Worm (Caenorhabditis elegans) whole organism, L2 larva: ENCODE measurements around the gene kin-24.
A peak's percentile ranks its signal among the peaks of the same experiment; 100 is the strongest.

ENCODE experiments used
- C34F6.9 ChIP-seq: fragments of 150-350 bp; optimal IDR thresholded peaks from 2 replicates; lab custom pipeline; 2014; ENCODE audit warnings: missing biosample characterization, missing genetic modification characterization
- F13H6.1 ChIP-seq: sonication (generic microtip); optimal IDR thresholded peaks from 2 replicates; lab custom pipeline; 2016; ENCODE audit warnings: missing genetic modification characterization, missing compliant biosample characterization
- Y55F3AM.14 ChIP-seq: fragments of 200-800 bp; sonication (Bioruptor generic); optimal IDR thresholded peaks from 2 replicates; lab custom pipeline; 2018; ENCODE audit warnings: mild to moderate bottlenecking, missing genetic modification characterization, missing compliant biosample characterization
- ZK546.5 ChIP-seq: sonication (generic microtip); optimal IDR thresholded peaks from 2 replicates; lab custom pipeline; 2017; ENCODE audit warnings: missing biosample characterization, missing genetic modification characterization
- alr-1 ChIP-seq: fragments of 150-350 bp; optimal IDR thresholded peaks from 2 replicates; lab custom pipeline; 2014; ENCODE audit warnings: missing biosample characterization, missing genetic modification characterization
- blmp-1 ChIP-seq: sonication (generic microtip); optimal IDR thresholded peaks from 2 replicates; lab custom pipeline; 2017; ENCODE audit warnings: missing genetic modification characterization, mild to moderate bottlenecking, missing compliant biosample characterization, antibody characterized with exemption, moderate library complexity; ENCODE audit not compliant: insufficient read depth
- ceh-16 ChIP-seq: fragments of 150-350 bp; optimal IDR thresholded peaks from 2 replicates; lab custom pipeline; 2014; ENCODE audit warnings: missing biosample characterization, missing genetic modification characterization
- ceh-82 ChIP-seq: fragments of 150-350 bp; optimal IDR thresholded peaks from 2 replicates; lab custom pipeline; 2014; ENCODE audit warnings: missing biosample characterization, missing genetic modification characterization
- crh-2 ChIP-seq: sonication (generic microtip); optimal IDR thresholded peaks from 2 replicates; lab custom pipeline; 2017; ENCODE audit warnings: missing biosample characterization, missing genetic modification characterization
- egl-27 ChIP-seq: sonication (generic microtip); optimal IDR thresholded peaks from 3 replicates; lab custom pipeline; 2017; ENCODE audit warnings: missing biosample characterization, missing genetic modification reagents, missing genetic modification characterization
- elt-1 ChIP-seq: fragments of 150-350 bp; optimal IDR thresholded peaks from 2 replicates; lab custom pipeline; 2014; ENCODE audit warnings: missing biosample characterization, missing genetic modification characterization
- elt-3 ChIP-seq: sonication (generic microtip); optimal IDR thresholded peaks from 2 replicates; lab custom pipeline; 2017; ENCODE audit warnings: missing biosample characterization, missing genetic modification characterization
- fos-1 ChIP-seq: fragments of 150-350 bp; optimal IDR thresholded peaks from 2 replicates; lab custom pipeline; 2014; ENCODE audit warnings: missing biosample characterization, missing genetic modification characterization
- gmeb-1 ChIP-seq: fragments of 150-350 bp; optimal IDR thresholded peaks from 2 replicates; lab custom pipeline; 2014; ENCODE audit warnings: missing biosample characterization, missing genetic modification characterization
- lin-11 ChIP-seq: fragments of 150-350 bp; sonication (generic microtip); optimal IDR thresholded peaks from 2 replicates; lab custom pipeline; 2014; ENCODE audit warnings: missing biosample characterization, missing genetic modification characterization, inconsistent platforms, mixed read lengths
- lin-13 ChIP-seq: fragments of 150-350 bp; optimal IDR thresholded peaks from 2 replicates; lab custom pipeline; 2014; ENCODE audit warnings: missing biosample characterization, missing genetic modification reagents, missing genetic modification characterization
- lin-39 ChIP-seq: fragments of 150-350 bp; optimal IDR thresholded peaks from 2 replicates; lab custom pipeline; 2014; ENCODE audit warnings: missing biosample characterization, missing genetic modification reagents, missing genetic modification characterization
- mab-5 ChIP-seq: fragments of 150-350 bp; optimal IDR thresholded peaks from 2 replicates; lab custom pipeline; 2014; ENCODE audit warnings: missing biosample characterization, missing genetic modification characterization
- mbf-1 ChIP-seq: sonication (generic microtip); optimal IDR thresholded peaks from 2 replicates; lab custom pipeline; 2017; ENCODE audit warnings: missing biosample characterization, missing genetic modification characterization
- mdl-1 ChIP-seq, 2 experiments: fragments of 150-350 bp in 1 of 2; sonication (generic microtip) in 1 of 2; optimal IDR thresholded peaks; 2 replicates each; lab custom pipeline; 2017; ENCODE audit warnings: missing biosample characterization in 2 of 2, missing genetic modification characterization in 2 of 2
- nhr-11 ChIP-seq: fragments of 150-350 bp; optimal IDR thresholded peaks from 2 replicates; lab custom pipeline; 2014; ENCODE audit warnings: missing biosample characterization, missing genetic modification characterization
- nhr-12 ChIP-seq: fragments of 150-350 bp; optimal IDR thresholded peaks from 2 replicates; lab custom pipeline; 2014; ENCODE audit warnings: missing biosample characterization, missing genetic modification characterization
- nhr-129 ChIP-seq: fragments of 150-350 bp; optimal IDR thresholded peaks from 2 replicates; lab custom pipeline; 2014; ENCODE audit warnings: missing biosample characterization, missing genetic modification characterization
- nhr-21 ChIP-seq: fragments of 150-350 bp; optimal IDR thresholded peaks from 2 replicates; lab custom pipeline; 2014; ENCODE audit warnings: missing biosample characterization, missing genetic modification characterization
- nhr-23 ChIP-seq: fragments of 150-350 bp; optimal IDR thresholded peaks from 2 replicates; lab custom pipeline; 2014; ENCODE audit warnings: missing biosample characterization, missing genetic modification reagents, missing genetic modification characterization
- nhr-237 ChIP-seq: fragments of 150-350 bp; optimal IDR thresholded peaks from 2 replicates; lab custom pipeline; 2014; ENCODE audit warnings: missing biosample characterization, missing genetic modification characterization
- nhr-77 ChIP-seq: fragments of 150-350 bp; optimal IDR thresholded peaks from 2 replicates; lab custom pipeline; 2014; ENCODE audit warnings: missing biosample characterization, missing genetic modification characterization
- sem-4 ChIP-seq: fragments of 150-350 bp; optimal IDR thresholded peaks from 2 replicates; lab custom pipeline; 2014; ENCODE audit warnings: missing biosample characterization, missing genetic modification reagents, missing genetic modification characterization
- skn-1 ChIP-seq: sonication (generic microtip); optimal IDR thresholded peaks from 2 replicates; lab custom pipeline; 2017; ENCODE audit warnings: missing biosample characterization, missing genetic modification characterization
- sma-3 ChIP-seq: sonication (generic microtip); optimal IDR thresholded peaks from 2 replicates; lab custom pipeline; 2016; ENCODE audit warnings: missing genetic modification reagents, missing genetic modification characterization, missing compliant biosample characterization
- unc-39 ChIP-seq: fragments of 150-350 bp; optimal IDR thresholded peaks from 2 replicates; lab custom pipeline; 2014; ENCODE audit warnings: missing biosample characterization, missing genetic modification characterization
- unc-55 ChIP-seq: fragments of 150-350 bp; sonication (generic microtip); optimal IDR thresholded peaks from 3 replicates; lab custom pipeline; 2014; ENCODE audit warnings: missing biosample characterization, missing genetic modification reagents, missing genetic modification characterization
- unc-62 ChIP-seq: fragments of 150-350 bp; optimal IDR thresholded peaks from 2 replicates; lab custom pipeline; 2014; ENCODE audit warnings: missing biosample characterization, missing genetic modification reagents, missing genetic modification characterization
- zag-1 ChIP-seq: fragments of 150-350 bp; optimal IDR thresholded peaks from 2 replicates; lab custom pipeline; 2014; ENCODE audit warnings: missing biosample characterization, missing genetic modification characterization
- ztf-1 ChIP-seq: fragments of 200-800 bp; sonication (Bioruptor generic); conservative IDR thresholded peaks from 2 replicates; pipeline ENCODE4 v1.3.6; 2022; ENCODE audit warnings: missing genetic modification characterization, missing compliant biosample characterization
- ztf-4 ChIP-seq: fragments of 150-350 bp; optimal IDR thresholded peaks from 2 replicates; lab custom pipeline; 2014; ENCODE audit warnings: missing biosample characterization, missing genetic modification characterization

kin-24 gene

DNA sequence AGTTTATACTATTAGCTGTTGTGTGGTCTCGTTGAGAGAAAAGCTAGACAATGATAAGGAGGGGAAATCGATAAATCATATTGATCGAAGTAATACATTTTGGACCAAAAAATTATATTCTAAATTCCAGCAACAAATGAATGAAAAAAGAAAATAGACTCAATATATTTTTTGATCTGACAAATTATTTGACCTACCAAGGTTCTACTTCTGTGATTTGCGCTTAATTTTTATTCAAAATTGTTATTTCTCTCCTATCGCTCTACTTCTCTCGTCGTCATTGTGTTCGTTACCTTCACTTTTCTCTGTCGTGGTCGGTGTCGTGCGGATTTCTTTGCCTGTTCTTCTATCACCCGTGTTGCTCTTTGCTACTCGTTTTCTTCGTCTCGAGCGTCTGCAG is 18.1 kb upstream of the kin-24 start:
- TF ChIP-seq nhr-23 (no peak), unc-62 (GFP tag; lab: Kevin White, UChicago) (no peak), lin-39 (tag; lab: Kevin White, UChicago) (no peak), elt-3 (tag; lab: Kevin White, UChicago) (no peak), sem-4 (tag; lab: Kevin White, UChicago) (no peak), crh-2 (tag; lab: Kevin White, UChicago) (no peak), blmp-1 (tag; lab: Kevin White, UChicago) (no peak), lin-13 (GFP tag; lab: Kevin White, UChicago) (no peak), unc-39 (tag; lab: Kevin White, UChicago) (no peak), ceh-16 (no peak), alr-1 (tag; lab: Kevin White, UChicago) (no peak), F13H6.1 (tag; lab: Kevin White, UChicago) (no peak), mbf-1 (tag; lab: Kevin White, UChicago) (no peak), fos-1 (tag; lab: Kevin White, UChicago) (no peak)

DNA sequence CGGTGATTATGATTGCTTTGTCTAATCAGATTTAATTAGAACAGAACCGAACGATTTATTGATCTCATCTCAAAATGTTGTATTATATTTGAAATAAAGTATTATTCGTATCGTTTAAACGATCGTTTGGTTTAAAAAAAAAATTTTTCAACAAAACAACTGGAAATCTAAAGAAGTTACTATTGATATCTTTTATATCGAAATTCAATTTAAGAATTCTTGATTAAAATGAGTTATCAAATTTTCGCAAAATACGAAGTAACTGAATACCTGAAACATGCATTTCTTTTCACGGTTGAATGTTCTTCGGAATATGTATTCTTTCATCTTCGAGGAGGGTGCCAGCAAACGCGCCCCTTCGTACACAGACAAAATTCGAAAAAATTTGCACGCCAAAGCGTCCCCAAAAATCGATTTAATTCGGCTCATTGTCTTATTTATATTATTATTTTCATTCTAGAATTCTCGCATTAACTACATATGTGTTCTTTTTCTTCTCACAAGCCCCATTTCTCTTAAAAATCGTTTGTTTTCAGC is 17.1 kb upstream of the kin-24 start, which contains the start of gene npp-1:
npp-1 (plus strand) TSS at position 537 of the 537 bp plus-strand sequence.
- peak; percentile 62 for TF ChIP-seq unc-55 (GFP tag; lab: Kevin White, UChicago)
- TF ChIP-seq unc-62 (GFP tag; lab: Kevin White, UChicago), result no peak
- peak; percentile 2 for TF ChIP-seq fos-1 (tag; lab: Kevin White, UChicago)
- no peak for TF ChIP-seq nhr-21
- no peak for TF ChIP-seq nhr-23
- no peak for TF ChIP-seq mab-5 (tag; lab: Kevin White, UChicago)
- no peak for TF ChIP-seq nhr-12 (tag; lab: Kevin White, UChicago)
- TF ChIP-seq Y55F3AM.14 (GFP tag; lab: Kevin White, UChicago), result no peak
- TF ChIP-seq F13H6.1 (tag; lab: Kevin White, UChicago), result no peak
- TF ChIP-seq ceh-16, result no peak
- TF ChIP-seq crh-2 (tag; lab: Kevin White, UChicago), result peak; percentile 4
- TF ChIP-seq ceh-82 (tag; lab: Kevin White, UChicago), result no peak
- TF ChIP-seq ZK546.5 (tag; lab: Kevin White, UChicago), result no peak
- TF ChIP-seq mdl-1 (tag; optimal IDR thresholded peaks at IDR 0.05; lab: Kevin White, UChicago), result no peak
- no peak for TF ChIP-seq nhr-77 (tag; lab: Kevin White, UChicago)
- peak; percentile 61 for TF ChIP-seq nhr-129
- peak; percentile 32 for TF ChIP-seq gmeb-1 (tag; lab: Kevin White, UChicago)
- no peak for TF ChIP-seq nhr-11
- TF ChIP-seq nhr-237 (tag; lab: Kevin White, UChicago), result no peak
- TF ChIP-seq lin-11 (tag; lab: Kevin White, UChicago), result no peak
- TF ChIP-seq elt-1 (tag; lab: Kevin White, UChicago), result no peak
- TF ChIP-seq mbf-1 (tag; lab: Kevin White, UChicago), result no peak
- TF ChIP-seq C34F6.9 (tag; lab: Kevin White, UChicago), result peak; percentile 70
- TF ChIP-seq egl-27, result no peak

- TF ChIP-seq zag-1 (tag; lab: Kevin White, UChicago), result no peak
- TF ChIP-seq sma-3 (GFP tag; lab: Kevin White, UChicago), result no peak
- TF ChIP-seq skn-1, result no peak
- no peak for TF ChIP-seq nhr-129
- TF ChIP-seq blmp-1 (tag; lab: Kevin White, UChicago), result no peak
- no peak for TF ChIP-seq mab-5 (tag; lab: Kevin White, UChicago)
- no peak for TF ChIP-seq ztf-1 (GFP tag; lab: Robert Waterston, UW)
- TF ChIP-seq unc-55 (GFP tag; lab: Kevin White, UChicago), result no peak
- TF ChIP-seq, all 48 proteins: peak for 0
Observed at ce11 chrIV:9855712-9856111, 14.8 kb upstream of the kin-24 start, which contains the start of gene K07F5.12. Gene K07F5.12, plus strand, starts transcription at chrIV:9856012.

DNA sequence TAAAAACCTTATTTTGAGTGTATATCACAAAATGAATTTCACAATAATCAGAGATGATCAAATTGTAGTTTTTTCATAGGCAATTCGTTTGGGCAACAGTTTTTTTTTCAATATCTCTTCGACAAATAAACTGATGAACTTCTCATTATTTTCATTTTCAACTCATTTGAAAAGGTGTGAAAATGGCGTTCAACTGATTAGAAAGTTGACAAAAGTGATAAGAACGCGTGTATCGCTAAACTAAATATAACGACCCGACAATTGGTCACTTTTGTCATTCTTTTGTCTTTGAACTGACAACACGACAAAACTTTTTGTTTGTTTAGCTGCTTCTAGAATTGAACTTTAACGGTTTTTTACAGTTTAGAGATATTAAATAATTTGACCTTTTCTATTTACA is 14.1 kb upstream of the kin-24 start:
- TF ChIP-seq fos-1 (tag; lab: Kevin White, UChicago) (peak; percentile 53), elt-1 (tag; lab: Kevin White, UChicago) (no peak), ceh-16 (no peak), ztf-4 (tag; lab: Kevin White, UChicago) (no peak)
